Fruit fly (Drosophila melanogaster): ENCODE results near the gene scpr-A.

scpr-A gene

DNA sequence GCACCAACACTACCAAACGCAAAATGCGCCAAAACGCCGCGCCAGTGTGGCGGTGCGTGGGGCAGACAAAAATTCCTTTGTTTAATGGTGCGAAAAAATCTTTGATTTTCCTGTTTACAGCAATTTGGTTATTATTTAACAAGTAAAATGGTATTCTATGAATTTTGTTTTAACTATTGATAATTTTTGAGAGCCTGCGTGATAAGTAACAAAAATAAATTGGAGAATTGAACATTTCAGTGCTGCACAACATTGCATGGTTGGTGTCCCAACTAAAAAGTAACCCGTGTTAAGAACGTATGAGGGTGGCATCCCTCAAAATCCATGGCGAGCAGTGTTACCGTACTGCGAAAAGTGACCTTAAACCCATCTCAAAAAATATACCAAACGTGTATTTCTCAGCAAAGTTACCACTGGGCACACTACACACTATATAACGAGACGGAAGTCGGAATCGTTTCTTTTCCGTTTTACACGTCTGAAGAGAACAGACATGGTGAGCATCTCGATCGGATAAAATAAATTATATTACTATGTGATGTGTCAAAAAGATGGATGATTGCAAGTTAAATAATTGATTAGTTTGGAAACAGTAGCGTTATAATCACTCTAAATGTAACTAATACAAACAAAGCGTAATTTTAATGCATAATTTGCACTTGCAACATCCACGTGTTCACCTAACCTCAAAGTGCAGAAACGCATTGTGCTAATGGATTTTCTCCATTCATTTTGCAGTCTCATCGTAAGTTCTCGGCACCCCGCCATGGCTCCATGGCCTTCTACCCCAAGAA lies 19.3 kb upstream of the scpr-A start, which contains the start of the genes CG6693 and RpL3:
CG6693 (minus strand) TSS at position 203 of the 794 bp plus-strand sequence.
RpL3 (plus strand) TSS at position 458 of the 794 bp plus-strand sequence.
- TF ChIP-seq CG14711 (tag; optimal IDR thresholded peaks at IDR 0.05): peak; percentile 57
- peak; percentile 68 for TF ChIP-seq toe (GFP tag; optimal IDR thresholded peaks at IDR 0.05)
- peak; percentile 90 for TF ChIP-seq CG33017 (tag; optimal IDR thresholded peaks at IDR 0.05)
- TF ChIP-seq pad (GFP tag; optimal IDR thresholded peaks at IDR 0.05): peak; percentile 73
- TF ChIP-seq Hr96 (GFP tag; optimal IDR thresholded peaks at IDR 0.05): peak; percentile 81
- TF ChIP-seq CG12768 (GFP tag; optimal IDR thresholded peaks at IDR 0.05): peak; percentile 85
- peak; percentile 78 for TF ChIP-seq Crg-1 (GFP tag; optimal IDR thresholded peaks at IDR 0.05)
- peak; percentile 75 for TF ChIP-seq cic (GFP tag; optimal IDR thresholded peaks at IDR 0.05)
- peak; percentile 73 for TF ChIP-seq CG1620 (GFP tag; optimal IDR thresholded peaks at IDR 0.05)
- peak; percentile 87 for TF ChIP-seq bab1 (GFP tag; optimal IDR thresholded peaks at IDR 0.05)
- TF ChIP-seq tj (GFP tag; optimal IDR thresholded peaks at IDR 0.05): peak; percentile 56
- no peak for TF ChIP-seq kay (GFP tag; ENCODE audit: borderline replicate concordance)
- peak; percentile 39 for TF ChIP-seq ovo (GFP tag; optimal IDR thresholded peaks at IDR 0.05)
- TF ChIP-seq CG11617 (GFP tag; optimal IDR thresholded peaks at IDR 0.05): peak; percentile 84
- peak; percentile 54 for TF ChIP-seq Clk (GFP tag; optimal IDR thresholded peaks at IDR 0.05)
- TF ChIP-seq CG5204 (GFP tag; optimal IDR thresholded peaks at IDR 0.05): no peak
- peak; percentile 69 for TF ChIP-seq CG7045 (GFP tag; optimal IDR thresholded peaks at IDR 0.05)
- peak; percentile 91 for TF ChIP-seq CG7101 (tag; optimal IDR thresholded peaks at IDR 0.05)
- TF ChIP-seq cnc (optimal IDR thresholded peaks at IDR 0.05): peak in 1 of 2 experiments; percentile 46
- TF ChIP-seq Mnt (GFP tag; optimal IDR thresholded peaks at IDR 0.05): peak; percentile 97

DNA sequence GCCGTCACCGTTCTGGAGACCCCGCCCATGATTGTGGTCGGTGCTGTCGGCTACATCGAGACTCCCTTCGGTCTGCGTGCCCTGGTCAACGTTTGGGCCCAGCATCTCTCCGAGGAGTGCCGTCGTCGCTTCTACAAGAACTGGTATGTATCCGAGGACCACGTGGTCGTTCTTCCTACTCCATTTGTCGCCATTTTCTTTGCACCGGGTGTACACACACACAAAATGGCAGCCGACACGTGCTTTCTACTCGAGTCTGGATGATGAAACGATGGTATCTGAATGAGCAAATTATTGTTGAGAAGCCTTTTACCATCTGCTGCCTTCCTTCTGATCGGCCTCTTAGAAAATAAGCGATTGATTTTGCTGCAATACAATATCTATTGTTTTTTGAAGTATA lies 18.4 kb upstream of the scpr-A start:
- peak; percentile 3 for TF ChIP-seq Mnt (GFP tag; optimal IDR thresholded peaks at IDR 0.05)
- TF ChIP-seq CG5204 (GFP tag; optimal IDR thresholded peaks at IDR 0.05): no peak

DNA sequence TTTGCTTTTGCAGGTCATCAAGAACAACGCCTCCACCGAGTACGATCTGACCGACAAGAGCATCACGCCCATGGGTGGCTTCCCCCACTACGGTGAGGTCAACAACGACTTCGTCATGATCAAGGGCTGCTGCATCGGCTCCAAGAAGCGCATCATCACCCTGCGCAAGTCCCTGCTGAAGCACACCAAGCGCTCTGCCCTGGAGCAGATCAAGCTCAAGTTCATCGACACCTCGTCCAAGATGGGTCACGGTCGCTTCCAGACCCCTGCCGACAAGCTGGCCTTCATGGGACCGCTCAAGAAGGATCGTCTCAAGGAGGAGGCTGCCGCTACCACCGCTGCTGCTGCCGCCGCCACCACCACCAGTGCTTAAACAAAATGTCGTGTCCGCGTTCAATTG lies 16.5 kb upstream of the scpr-A start:
- TF ChIP-seq CG1620 (GFP tag; optimal IDR thresholded peaks at IDR 0.05) (no peak), CG33017 (tag; optimal IDR thresholded peaks at IDR 0.05) (no peak), toe (GFP tag; optimal IDR thresholded peaks at IDR 0.05) (no peak), tj (GFP tag; optimal IDR thresholded peaks at IDR 0.05) (no peak), ovo (GFP tag; optimal IDR thresholded peaks at IDR 0.05) (no peak)

DNA sequence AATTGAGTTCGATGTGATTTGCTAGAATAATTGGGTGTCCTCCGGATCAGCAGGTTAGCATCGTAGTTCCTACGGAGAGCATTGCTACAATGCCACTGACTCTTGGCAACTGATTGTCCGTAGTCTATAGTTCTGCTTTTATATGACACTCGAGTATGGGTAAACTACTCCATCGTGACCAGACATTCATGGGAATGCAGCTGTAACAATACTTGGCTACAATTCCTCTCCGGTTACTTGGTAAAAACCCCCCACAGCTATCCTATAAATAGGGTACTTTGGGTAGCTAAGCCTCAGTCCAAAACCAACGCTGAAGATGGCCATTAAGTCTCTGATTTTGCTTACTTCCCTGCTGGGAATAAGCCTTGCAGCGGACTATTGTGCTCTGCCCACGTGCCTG lies 15.8 kb upstream of the scpr-A start, which contains the start of gene scpr-C:
scpr-C (plus strand) TSS at position 301 of the 400 bp plus-strand sequence.
- no peak for TF ChIP-seq CG12768 (GFP tag; optimal IDR thresholded peaks at IDR 0.05)
- no peak for TF ChIP-seq pad (GFP tag; optimal IDR thresholded peaks at IDR 0.05)
- TF ChIP-seq cic (GFP tag; optimal IDR thresholded peaks at IDR 0.05): no peak
- no peak for TF ChIP-seq CG7045 (GFP tag; optimal IDR thresholded peaks at IDR 0.05)
- TF ChIP-seq CG1620 (GFP tag; optimal IDR thresholded peaks at IDR 0.05): no peak
- no peak for TF ChIP-seq CG33017 (tag; optimal IDR thresholded peaks at IDR 0.05)
- no peak for TF ChIP-seq CG14711 (tag; optimal IDR thresholded peaks at IDR 0.05)
- TF ChIP-seq kay (GFP tag; ENCODE audit: borderline replicate concordance): no peak
- no peak for TF ChIP-seq Clk (GFP tag; optimal IDR thresholded peaks at IDR 0.05)
- no peak for TF ChIP-seq bab1 (GFP tag; optimal IDR thresholded peaks at IDR 0.05)
- TF ChIP-seq toe (GFP tag; optimal IDR thresholded peaks at IDR 0.05): no peak

DNA sequence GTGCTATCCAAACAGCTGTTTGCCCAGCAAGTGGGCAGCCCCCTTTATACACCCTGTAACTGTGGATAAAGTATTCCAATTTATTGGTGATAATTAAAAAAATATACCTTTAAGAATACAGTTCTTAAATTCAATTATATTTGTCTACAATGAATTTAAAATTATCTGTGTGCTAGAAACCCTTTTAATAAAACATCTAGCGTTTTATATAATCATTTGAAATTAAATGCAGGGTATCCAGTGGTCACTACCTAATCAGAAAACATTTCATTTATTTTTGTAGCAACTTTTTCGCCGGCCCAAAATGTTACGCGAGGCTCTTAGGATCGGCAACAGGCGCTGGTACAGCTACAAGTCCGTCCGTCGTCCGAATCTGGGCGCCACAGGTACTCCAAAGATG lies 14.5 kb upstream of the scpr-A start, which contains the start of gene CG17726:
CG17726 (plus strand) TSS at position 267 of the 400 bp plus-strand sequence.
- TF ChIP-seq CG7045 (GFP tag; optimal IDR thresholded peaks at IDR 0.05): peak; percentile 91
- peak; percentile 95 for TF ChIP-seq CG11617 (GFP tag; optimal IDR thresholded peaks at IDR 0.05)
- TF ChIP-seq Clk (GFP tag; optimal IDR thresholded peaks at IDR 0.05): no peak
- no peak for TF ChIP-seq toe (GFP tag; optimal IDR thresholded peaks at IDR 0.05)
- TF ChIP-seq bab1 (GFP tag; optimal IDR thresholded peaks at IDR 0.05): peak; percentile 98
- TF ChIP-seq CG1620 (GFP tag; optimal IDR thresholded peaks at IDR 0.05): peak; percentile 87
- TF ChIP-seq CG33017 (tag; optimal IDR thresholded peaks at IDR 0.05): peak; percentile 99
- no peak for TF ChIP-seq CG5204 (GFP tag; optimal IDR thresholded peaks at IDR 0.05)
- peak; percentile 97 for TF ChIP-seq CG14711 (tag; optimal IDR thresholded peaks at IDR 0.05)
- TF ChIP-seq pad (GFP tag; optimal IDR thresholded peaks at IDR 0.05): peak; percentile 66
- peak; percentile 87 for TF ChIP-seq ovo (GFP tag; optimal IDR thresholded peaks at IDR 0.05)
- peak; percentile 62 for TF ChIP-seq cic (GFP tag; optimal IDR thresholded peaks at IDR 0.05)
- peak; percentile 69 for TF ChIP-seq Mnt (GFP tag; optimal IDR thresholded peaks at IDR 0.05)
- TF ChIP-seq tj (GFP tag; optimal IDR thresholded peaks at IDR 0.05): peak; percentile 68
- TF ChIP-seq Crg-1 (GFP tag; optimal IDR thresholded peaks at IDR 0.05): peak; percentile 92
- no peak for TF ChIP-seq kay (GFP tag; ENCODE audit: borderline replicate concordance)
- no peak for TF ChIP-seq Hr96 (GFP tag; optimal IDR thresholded peaks at IDR 0.05)
- peak; percentile 89 for TF ChIP-seq CG12768 (GFP tag; optimal IDR thresholded peaks at IDR 0.05)
- TF ChIP-seq CG7101 (tag; optimal IDR thresholded peaks at IDR 0.05): peak; percentile 99
- TF ChIP-seq cnc (optimal IDR thresholded peaks at IDR 0.05): no peak

DNA sequence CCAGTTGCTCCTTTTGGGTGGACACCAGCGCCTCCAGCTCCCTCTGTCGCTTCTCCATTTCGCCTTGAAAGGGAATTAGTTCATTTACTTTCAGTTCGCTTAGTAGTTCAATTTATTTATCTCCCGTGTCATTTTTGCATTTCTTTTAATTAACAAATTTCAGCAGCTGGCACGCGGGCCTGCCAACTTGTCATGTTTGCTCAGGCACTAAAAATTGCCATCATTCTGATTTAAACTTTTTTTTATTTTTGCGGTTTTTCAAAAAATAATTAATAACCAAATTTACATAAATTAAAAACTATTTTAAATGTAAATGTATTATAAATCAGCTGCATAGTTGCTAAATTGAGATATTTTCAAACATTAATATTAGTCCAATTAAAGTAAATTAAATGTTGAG lies 10.6 kb upstream of the scpr-A start, which contains the start of gene GCC88:
GCC88 (minus strand) TSS at position 209 of the 400 bp plus-strand sequence.
- TF ChIP-seq CG11617 (GFP tag; optimal IDR thresholded peaks at IDR 0.05) (no peak), toe (GFP tag; optimal IDR thresholded peaks at IDR 0.05) (no peak), cic (GFP tag; optimal IDR thresholded peaks at IDR 0.05) (no peak), pad (GFP tag; optimal IDR thresholded peaks at IDR 0.05) (no peak), CG1620 (GFP tag; optimal IDR thresholded peaks at IDR 0.05) (no peak), Mnt (GFP tag; optimal IDR thresholded peaks at IDR 0.05) (no peak), CG12768 (GFP tag; optimal IDR thresholded peaks at IDR 0.05) (no peak), CG5204 (GFP tag; optimal IDR thresholded peaks at IDR 0.05) (no peak), kay (GFP tag; ENCODE audit: borderline replicate concordance) (no peak), ovo (GFP tag; optimal IDR thresholded peaks at IDR 0.05) (no peak), CG14711 (tag; optimal IDR thresholded peaks at IDR 0.05) (no peak), cnc (optimal IDR thresholded peaks at IDR 0.05) (no peak), Clk (GFP tag; optimal IDR thresholded peaks at IDR 0.05) (no peak), CG33017 (tag; optimal IDR thresholded peaks at IDR 0.05) (no peak)
